Worm (Caenorhabditis elegans) whole organism, early embryonic: ENCODE measurements around the gene F45E1.1.

Source experiments
- B0310.2 ChIP-seq: sonication (generic microtip); optimal IDR thresholded peaks from 2 replicates; lab custom pipeline; 2016; ENCODE audit warnings: mild to moderate bottlenecking, missing genetic modification characterization, missing compliant biosample characterization
- F13C5.2 ChIP-seq: sonication (generic microtip); optimal IDR thresholded peaks from 2 replicates; lab custom pipeline; 2017; ENCODE audit warnings: mild to moderate bottlenecking, missing genetic modification characterization, inconsistent platforms, missing compliant biosample characterization
- aly-1 ChIP-seq: sonication (generic microtip); optimal IDR thresholded peaks from 2 replicates; lab custom pipeline; 2016; ENCODE audit warnings: missing genetic modification characterization, missing compliant biosample characterization
- ama-1 ChIP-seq: fragments of 150-350 bp; optimal IDR thresholded peaks from 2 replicates; lab custom pipeline; 2014
- ceh-13 ChIP-seq: fragments of 200-800 bp; sonication (Bioruptor generic); optimal IDR thresholded peaks from 2 replicates; lab custom pipeline; 2018; ENCODE audit warnings: mild to moderate bottlenecking, missing genetic modification characterization, missing compliant biosample characterization
- ceh-36 ChIP-seq: sonication (generic microtip); optimal IDR thresholded peaks from 2 replicates; lab custom pipeline; 2016; ENCODE audit warnings: missing genetic modification characterization, inconsistent platforms, missing compliant biosample characterization
- ets-7 ChIP-seq: sonication (generic microtip); optimal IDR thresholded peaks from 2 replicates; lab custom pipeline; 2016; ENCODE audit warnings: missing genotype, missing genetic modification characterization, missing compliant biosample characterization
- flt-1 ChIP-seq: fragments of 200-800 bp; sonication (Bioruptor generic); IDR thresholded peaks from 2 replicates; pipeline ENCODE4 v1.3.6; 2022; ENCODE audit warnings: missing genetic modification characterization, missing compliant biosample characterization
- hmbx-1 ChIP-seq: sonication (generic microtip); optimal IDR thresholded peaks from 2 replicates; lab custom pipeline; 2016; ENCODE audit warnings: mild to moderate bottlenecking, missing genetic modification characterization, missing compliant biosample characterization
- hmg-4 ChIP-seq: fragments of 200-800 bp; sonication (Bioruptor generic); optimal IDR thresholded peaks from 2 replicates; lab custom pipeline; 2018; ENCODE audit warnings: mild to moderate bottlenecking, missing genetic modification characterization, missing compliant biosample characterization
- hnd-1 ChIP-seq: sonication (generic microtip); optimal IDR thresholded peaks from 2 replicates; lab custom pipeline; 2016; ENCODE audit warnings: missing genetic modification characterization, missing compliant biosample characterization
- pes-1 ChIP-seq: fragments of 200-800 bp; sonication (Bioruptor generic); IDR thresholded peaks from 2 replicates; pipeline ENCODE4 v1.3.6; 2022; ENCODE audit warnings: missing genetic modification reagents, missing genetic modification characterization, missing compliant biosample characterization
- scrt-1 ChIP-seq: fragments of 200-800 bp; sonication (Bioruptor generic); IDR thresholded peaks from 2 replicates; pipeline ENCODE4 v1.3.6; 2022; ENCODE audit warnings: missing genetic modification characterization, missing compliant biosample characterization
- sea-1 ChIP-seq: fragments of 200-800 bp; sonication (Bioruptor generic); conservative IDR thresholded peaks from 2 replicates; pipeline ENCODE4 v1.3.6; 2022; ENCODE audit warnings: missing genetic modification characterization, missing compliant biosample characterization
- tbx-11 ChIP-seq: fragments of 200-800 bp; sonication (Bioruptor generic); IDR thresholded peaks from 2 replicates; pipeline ENCODE4 v1.3.6; 2022; ENCODE audit warnings: missing genetic modification characterization, missing compliant biosample characterization
- tbx-37 ChIP-seq: fragments of 200-800 bp; sonication (Bioruptor generic); conservative IDR thresholded peaks from 2 replicates; pipeline ENCODE4 v1.3.6; 2022; ENCODE audit warnings: missing genetic modification reagents, missing genetic modification characterization, missing compliant biosample characterization
- tra-4 ChIP-seq: sonication (generic microtip); optimal IDR thresholded peaks from 2 replicates; lab custom pipeline; 2017; ENCODE audit warnings: missing genetic modification characterization, missing compliant biosample characterization

The F45E1.1 gene

ce11 chrX:8004845-8005244 lies 1.4 kb downstream of the F45E1.1 start:
- TF ChIP-seq hmbx-1 (tag; lab: Kevin White, UChicago) (no peak), tra-4 (tag; lab: Kevin White, UChicago) (no peak), tbx-37 (GFP tag; lab: Robert Waterston, UW) (no peak), hmg-4 (no peak), tbx-11 (GFP tag; lab: Robert Waterston, UW) (no peak), hnd-1 (no peak), flt-1 (GFP tag; lab: Robert Waterston, UW) (no peak), F13C5.2 (no peak), ceh-13 (no peak), pes-1 (GFP tag; lab: Robert Waterston, UW) (no peak), ama-1 (no peak)

ce11 chrX:8005967-8006366 lies 2.5 kb downstream of the F45E1.1 start:
- no peak for TF ChIP-seq ama-1
- no peak for TF ChIP-seq pes-1 (GFP tag; lab: Robert Waterston, UW)
- TF ChIP-seq hnd-1, result no peak
- TF ChIP-seq ceh-13, result no peak
- TF ChIP-seq hmg-4, result no peak
- no peak for TF ChIP-seq flt-1 (GFP tag; lab: Robert Waterston, UW)
- no peak for TF ChIP-seq aly-1 (tag; lab: Kevin White, UChicago)
- TF ChIP-seq ets-7 (tag; lab: Kevin White, UChicago), result no peak

- no peak for TF ChIP-seq ets-7 (tag; lab: Kevin White, UChicago)
- no peak for TF ChIP-seq pes-1 (GFP tag; lab: Robert Waterston, UW)
- TF ChIP-seq tbx-11 (GFP tag; lab: Robert Waterston, UW), result no peak
- no peak for TF ChIP-seq tra-4 (tag; lab: Kevin White, UChicago)
- TF ChIP-seq flt-1 (GFP tag; lab: Robert Waterston, UW), result no peak
- no peak for TF ChIP-seq scrt-1 (GFP tag; lab: Robert Waterston, UW)
- no peak for TF ChIP-seq ama-1
- no peak for TF ChIP-seq hmbx-1 (tag; lab: Kevin White, UChicago)
These were observed 7.2 kb downstream of the F45E1.1 start for ce11 chrX:8010652-8011051.

- TF ChIP-seq flt-1 (GFP tag; lab: Robert Waterston, UW), result no peak
- TF ChIP-seq sea-1 (GFP tag; lab: Robert Waterston, UW), result no peak
- TF ChIP-seq ceh-13, result no peak
- TF ChIP-seq scrt-1 (GFP tag; lab: Robert Waterston, UW), result no peak
- no peak for TF ChIP-seq ceh-36 (tag; lab: Kevin White, UChicago)
- TF ChIP-seq pes-1 (GFP tag; lab: Robert Waterston, UW), result no peak
- no peak for TF ChIP-seq ets-7 (tag; lab: Kevin White, UChicago)
- no peak for TF ChIP-seq hmbx-1 (tag; lab: Kevin White, UChicago)
- no peak for TF ChIP-seq hnd-1
These were observed 11.0 kb downstream of the F45E1.1 start, which contains the start of gene unk-1 for ce11 chrX:8014407-8015003. Gene unk-1, plus strand, starts transcription at chrX:8014983.

ce11 chrX:8015889-8016288 lies 12.4 kb downstream of the F45E1.1 start:
- TF ChIP-seq aly-1 (tag; lab: Kevin White, UChicago), result no peak
- no peak for TF ChIP-seq flt-1 (GFP tag; lab: Robert Waterston, UW)

- TF ChIP-seq tbx-11 (GFP tag; lab: Robert Waterston, UW) (no peak), scrt-1 (GFP tag; lab: Robert Waterston, UW) (no peak), tbx-37 (GFP tag; lab: Robert Waterston, UW) (no peak)
These were observed 13.8 kb downstream of the F45E1.1 start for ce11 chrX:8017305-8017704.

ce11 chrX:8017759-8018158 lies 14.3 kb downstream of the F45E1.1 start, which contains the start of gene C34D10.5:
Gene C34D10.5, plus strand, starts transcription at chrX:8018027.
- TF ChIP-seq sea-1 (GFP tag; lab: Robert Waterston, UW) (no peak), flt-1 (GFP tag; lab: Robert Waterston, UW) (no peak), ets-7 (tag; lab: Kevin White, UChicago) (no peak), F13C5.2 (no peak), tra-4 (tag; lab: Kevin White, UChicago) (no peak), tbx-37 (GFP tag; lab: Robert Waterston, UW) (no peak), pes-1 (GFP tag; lab: Robert Waterston, UW) (no peak), ceh-13 (no peak), ama-1 (no peak), hmg-4 (no peak), scrt-1 (GFP tag; lab: Robert Waterston, UW) (no peak), ceh-36 (tag; lab: Kevin White, UChicago) (no peak)

- TF ChIP-seq flt-1 (GFP tag; lab: Robert Waterston, UW) (no peak), ceh-13 (no peak), sea-1 (GFP tag; lab: Robert Waterston, UW) (no peak), ama-1 (no peak), aly-1 (tag; lab: Kevin White, UChicago) (no peak), scrt-1 (GFP tag; lab: Robert Waterston, UW) (no peak), ceh-36 (tag; lab: Kevin White, UChicago) (no peak), F13C5.2 (no peak), pes-1 (GFP tag; lab: Robert Waterston, UW) (no peak), hmbx-1 (tag; lab: Kevin White, UChicago) (no peak)
These were observed 15.0 kb downstream of the F45E1.1 start for ce11 chrX:8018441-8018840.

ce11 chrX:8019665-8020064 lies 16.2 kb downstream of the F45E1.1 start:
- no peak for TF ChIP-seq aly-1 (tag; lab: Kevin White, UChicago)
- no peak for TF ChIP-seq sea-1 (GFP tag; lab: Robert Waterston, UW)
- no peak for TF ChIP-seq ets-7 (tag; lab: Kevin White, UChicago)
- TF ChIP-seq flt-1 (GFP tag; lab: Robert Waterston, UW), result no peak
- TF ChIP-seq B0310.2 (tag; lab: Kevin White, UChicago), result no peak
- TF ChIP-seq hmbx-1 (tag; lab: Kevin White, UChicago), result no peak
- TF ChIP-seq ama-1, result no peak
- TF ChIP-seq scrt-1 (GFP tag; lab: Robert Waterston, UW), result no peak
- TF ChIP-seq hnd-1, result no peak
- no peak for TF ChIP-seq ceh-36 (tag; lab: Kevin White, UChicago)
- no peak for TF ChIP-seq tra-4 (tag; lab: Kevin White, UChicago)
- TF ChIP-seq pes-1 (GFP tag; lab: Robert Waterston, UW), result no peak
- no peak for TF ChIP-seq tbx-11 (GFP tag; lab: Robert Waterston, UW)
- peak; percentile 64 for TF ChIP-seq hmg-4
- no peak for TF ChIP-seq tbx-37 (GFP tag; lab: Robert Waterston, UW)
- peak; percentile 40 for TF ChIP-seq F13C5.2
- no peak for TF ChIP-seq ceh-13
